Fruit fly (Drosophila melanogaster): ENCODE measurements around the gene mRpS2.

mRpS2 gene

dm6 chr2L:4850356-4850755 is at the start of gene mRpS2, which contains the start of gene Mon1:
TSS of gene mRpS2 (minus strand) at chr2L:4850419.
TSS of gene Mon1 (plus strand) at chr2L:4850641.
- no peak for TF ChIP-seq EcR (GFP tag; optimal IDR thresholded peaks at IDR 0.05)
- peak; percentile 83 for TF ChIP-seq CG12605 (GFP tag; IDR thresholded peaks at IDR 0.05)
- TF ChIP-seq Pif1B (GFP tag; optimal IDR thresholded peaks at IDR 0.05) = peak; percentile 83
- TF ChIP-seq CG9948 (tag; optimal IDR thresholded peaks at IDR 0.05) = peak; percentile 91
- TF ChIP-seq CG13204 (GFP tag; optimal IDR thresholded peaks at IDR 0.05) = no peak
- TF ChIP-seq rn (GFP tag; IDR thresholded peaks at IDR 0.05) = peak; percentile 95
- peak; percentile 93 for TF ChIP-seq CG14655 (GFP tag; optimal IDR thresholded peaks at IDR 0.05)
- TF ChIP-seq gl (tag; optimal IDR thresholded peaks at IDR 0.05) = peak; percentile 53
- peak; percentile 96 for TF ChIP-seq CG4496 (GFP tag; IDR thresholded peaks at IDR 0.05)
- peak; percentile 80 for TF ChIP-seq CG10348 (GFP tag; IDR thresholded peaks at IDR 0.05)
- peak; percentile 92 for TF ChIP-seq CG8159 (tag; optimal IDR thresholded peaks at IDR 0.05)
- no peak for TF ChIP-seq Pif1A (GFP tag; optimal IDR thresholded peaks at IDR 0.05)
- TF ChIP-seq Snoo (tag; optimal IDR thresholded peaks at IDR 0.05) = peak; percentile 88
- peak; percentile 78 for TF ChIP-seq CG34367 (tag; optimal IDR thresholded peaks at IDR 0.05)
- peak; percentile 94 for TF ChIP-seq CG17806 (tag; optimal IDR thresholded peaks at IDR 0.05)
- TF ChIP-seq CG32121 (GFP tag; IDR thresholded peaks at IDR 0.05) = peak; percentile 97
- no peak for TF ChIP-seq D1 (tag; optimal IDR thresholded peaks at IDR 0.05)
- TF ChIP-seq fd96Ca (GFP tag; IDR thresholded peaks at IDR 0.05) = peak; percentile 86
- TF ChIP-seq CG15710 (tag; optimal IDR thresholded peaks at IDR 0.05) = peak; percentile 94
- peak; percentile 90 for TF ChIP-seq CG8301 (tag; optimal IDR thresholded peaks at IDR 0.05)
- TF ChIP-seq Ets98B (GFP tag; IDR thresholded peaks at IDR 0.05) = peak; percentile 94

dm6 chr2L:4898165-4898564 is 47.9 kb upstream of the mRpS2 start:
- TF ChIP-seq D1 (tag; optimal IDR thresholded peaks at IDR 0.05) = no peak
- no peak for TF ChIP-seq rn (GFP tag; IDR thresholded peaks at IDR 0.05)
- TF ChIP-seq CG9948 (tag; optimal IDR thresholded peaks at IDR 0.05) = no peak
- TF ChIP-seq CG10348 (GFP tag; IDR thresholded peaks at IDR 0.05) = no peak
- no peak for TF ChIP-seq CG15710 (tag; optimal IDR thresholded peaks at IDR 0.05)
- no peak for TF ChIP-seq CG8301 (tag; optimal IDR thresholded peaks at IDR 0.05)
- TF ChIP-seq Pif1A (GFP tag; optimal IDR thresholded peaks at IDR 0.05) = no peak
- no peak for TF ChIP-seq CG32121 (GFP tag; IDR thresholded peaks at IDR 0.05)
- no peak for TF ChIP-seq EcR (GFP tag; optimal IDR thresholded peaks at IDR 0.05)
- no peak for TF ChIP-seq CG14655 (GFP tag; optimal IDR thresholded peaks at IDR 0.05)
- no peak for TF ChIP-seq CG8159 (tag; optimal IDR thresholded peaks at IDR 0.05)

- TF ChIP-seq EcR (GFP tag; optimal IDR thresholded peaks at IDR 0.05) (peak; percentile 14), Ets98B (GFP tag; IDR thresholded peaks at IDR 0.05) (0 out of 2 replicates have a peak, but pooled peaks have one; percentile 13), gl (tag; optimal IDR thresholded peaks at IDR 0.05) (no peak)
Observed at dm6 chr2L:4896484-4897205, 46.4 kb upstream of the mRpS2 start.

dm6 chr2L:4895902-4896301 is 45.7 kb upstream of the mRpS2 start:
- TF ChIP-seq CG4496 (GFP tag; IDR thresholded peaks at IDR 0.05) = no peak
- TF ChIP-seq gl (tag; optimal IDR thresholded peaks at IDR 0.05) = no peak
- no peak for TF ChIP-seq CG15710 (tag; optimal IDR thresholded peaks at IDR 0.05)
- no peak for TF ChIP-seq Pif1B (GFP tag; optimal IDR thresholded peaks at IDR 0.05)
- TF ChIP-seq CG8301 (tag; optimal IDR thresholded peaks at IDR 0.05) = no peak
- no peak for TF ChIP-seq CG32121 (GFP tag; IDR thresholded peaks at IDR 0.05)
- no peak for TF ChIP-seq CG17806 (tag; optimal IDR thresholded peaks at IDR 0.05)
- no peak for TF ChIP-seq CG34367 (tag; optimal IDR thresholded peaks at IDR 0.05)
- TF ChIP-seq Snoo (tag; optimal IDR thresholded peaks at IDR 0.05) = no peak
- TF ChIP-seq CG13204 (GFP tag; optimal IDR thresholded peaks at IDR 0.05) = no peak
- no peak for TF ChIP-seq CG9948 (tag; optimal IDR thresholded peaks at IDR 0.05)
- TF ChIP-seq rn (GFP tag; IDR thresholded peaks at IDR 0.05) = no peak
- TF ChIP-seq CG12605 (GFP tag; IDR thresholded peaks at IDR 0.05) = no peak

dm6 chr2L:4893612-4894011 is 43.4 kb upstream of the mRpS2 start:
- TF ChIP-seq CG8301 (tag; optimal IDR thresholded peaks at IDR 0.05) (no peak), CG34367 (tag; optimal IDR thresholded peaks at IDR 0.05) (no peak), EcR (GFP tag; optimal IDR thresholded peaks at IDR 0.05) (no peak), CG4496 (GFP tag; IDR thresholded peaks at IDR 0.05) (no peak)

dm6 chr2L:4891914-4892469 is 41.8 kb upstream of the mRpS2 start, which contains the start of gene CG3036:
TSS of gene CG3036 (plus strand) at chr2L:4892112.
- TF ChIP-seq CG8159 (tag; optimal IDR thresholded peaks at IDR 0.05) = no peak
- TF ChIP-seq rn (GFP tag; IDR thresholded peaks at IDR 0.05) = no peak
- TF ChIP-seq CG4496 (GFP tag; IDR thresholded peaks at IDR 0.05) = 0 out of 3 replicates have a peak, but pooled peaks have one; percentile 47
- no peak for TF ChIP-seq CG14655 (GFP tag; optimal IDR thresholded peaks at IDR 0.05)
- TF ChIP-seq D1 (tag; optimal IDR thresholded peaks at IDR 0.05) = no peak
- TF ChIP-seq CG12605 (GFP tag; IDR thresholded peaks at IDR 0.05) = no peak
- peak; percentile 27; the same call in 1 of the 2 replicates for TF ChIP-seq CG32121 (GFP tag; IDR thresholded peaks at IDR 0.05)
- TF ChIP-seq gl (tag; optimal IDR thresholded peaks at IDR 0.05) = no peak
- TF ChIP-seq fd96Ca (GFP tag; IDR thresholded peaks at IDR 0.05) = no peak
- TF ChIP-seq CG8301 (tag; optimal IDR thresholded peaks at IDR 0.05) = no peak
- no peak for TF ChIP-seq CG34367 (tag; optimal IDR thresholded peaks at IDR 0.05)
- no peak for TF ChIP-seq CG17806 (tag; optimal IDR thresholded peaks at IDR 0.05)
- TF ChIP-seq CG9948 (tag; optimal IDR thresholded peaks at IDR 0.05) = no peak
- no peak for TF ChIP-seq CG10348 (GFP tag; IDR thresholded peaks at IDR 0.05)
- no peak for TF ChIP-seq Pif1B (GFP tag; optimal IDR thresholded peaks at IDR 0.05)
- peak; percentile 89 for TF ChIP-seq CG13204 (GFP tag; optimal IDR thresholded peaks at IDR 0.05)
- TF ChIP-seq Pif1A (GFP tag; optimal IDR thresholded peaks at IDR 0.05) = no peak
- peak; percentile 41 for TF ChIP-seq Snoo (tag; optimal IDR thresholded peaks at IDR 0.05)
- TF ChIP-seq Ets98B (GFP tag; IDR thresholded peaks at IDR 0.05) = peak; percentile 47; the same call in 1 of the 2 replicates
- TF ChIP-seq EcR (GFP tag; optimal IDR thresholded peaks at IDR 0.05) = peak; percentile 41
- TF ChIP-seq CG15710 (tag; optimal IDR thresholded peaks at IDR 0.05) = no peak
